Fruit fly (Drosophila melanogaster) whole organism, prepupa: ENCODE measurements around the gene CG33268.

Experiments used
- CG10631 ChIP-seq: fragments of 200-800 bp; sonication (Bioruptor generic); optimal IDR thresholded peaks from 2 replicates; lab custom pipeline; 2016; ENCODE audit warnings: missing biosample characterization, missing genetic modification characterization
- CG10669 ChIP-seq: fragments of 200-800 bp; sonication (Bioruptor generic); optimal IDR thresholded peaks from 3 replicates; lab custom pipeline; 2018; ENCODE audit warnings: missing biosample characterization, mild to moderate bottlenecking, missing genetic modification characterization, moderate library complexity
- CG11294 ChIP-seq: fragments of 200-800 bp; sonication (Bioruptor generic); IDR thresholded peaks from 2 replicates; pipeline ENCODE4 v1.3.6; 2022; ENCODE audit warnings: missing biosample characterization, missing genetic modification characterization
- CG11762 ChIP-seq: fragments of 200-800 bp; sonication (Bioruptor generic); optimal IDR thresholded peaks from 3 replicates; lab custom pipeline; 2016; ENCODE audit warnings: missing biosample characterization, missing genetic modification characterization; ENCODE audit not compliant: insufficient read depth
- CG11902 ChIP-seq: fragments of 200-800 bp; sonication (Bioruptor generic); optimal IDR thresholded peaks from 3 replicates; lab custom pipeline; 2016; ENCODE audit warnings: missing biosample characterization, missing genetic modification characterization
- CG15336 ChIP-seq: fragments of 200-800 bp; sonication (Bioruptor generic); IDR thresholded peaks from 2 replicates; pipeline ENCODE4 v1.3.6; 2022; ENCODE audit warnings: missing biosample characterization, missing genetic modification characterization
- CG1621 ChIP-seq: fragments of 200-800 bp; sonication (Bioruptor generic); optimal IDR thresholded peaks from 3 replicates; lab custom pipeline; 2018; ENCODE audit warnings: missing biosample characterization, mild to moderate bottlenecking, missing genetic modification characterization
- CG16779 ChIP-seq: fragments of 200-800 bp; sonication (Bioruptor generic); optimal IDR thresholded peaks from 3 replicates; lab custom pipeline; 2017; ENCODE audit warnings: missing biosample characterization, mild to moderate bottlenecking, missing genetic modification characterization
- CG3032 ChIP-seq: fragments of 200-800 bp; optimal IDR thresholded peaks from 2 replicates; lab custom pipeline; 2019; ENCODE audit warnings: missing biosample characterization, mild to moderate bottlenecking, missing genetic modification characterization, moderate library complexity
- CG31627 ChIP-seq: fragments of 200-800 bp; sonication (Bioruptor generic); optimal IDR thresholded peaks from 3 replicates; lab custom pipeline; 2016; ENCODE audit warnings: missing biosample characterization, missing genetic modification characterization
- CG3919 ChIP-seq: fragments of 200-800 bp; sonication (Bioruptor generic); optimal IDR thresholded peaks from 3 replicates; lab custom pipeline; 2016; ENCODE audit warnings: missing biosample characterization, missing genetic modification characterization
- CG4318 ChIP-seq: fragments of 200-800 bp; sonication (Bioruptor generic); optimal IDR thresholded peaks from 3 replicates; lab custom pipeline; 2017; ENCODE audit warnings: missing biosample characterization, mild to moderate bottlenecking, missing genetic modification characterization
- CG6163 ChIP-seq: fragments of 200-800 bp; sonication (Bioruptor generic); IDR thresholded peaks from 3 replicates; pipeline ENCODE4 v1.3.6; 2022; ENCODE audit warnings: missing biosample characterization, missing genetic modification characterization
- CG6276 ChIP-seq: fragments of 200-800 bp; sonication (Bioruptor generic); optimal IDR thresholded peaks from 2 replicates; lab custom pipeline; 2017; ENCODE audit warnings: missing biosample characterization, mild to moderate bottlenecking, missing genetic modification characterization
- CG6792 ChIP-seq: fragments of 200-800 bp; sonication (Bioruptor generic); optimal IDR thresholded peaks from 3 replicates; lab custom pipeline; 2016; ENCODE audit warnings: missing biosample characterization, missing genetic modification characterization
- CG6808 ChIP-seq: fragments of 200-800 bp; sonication (Bioruptor generic); optimal IDR thresholded peaks from 3 replicates; lab custom pipeline; 2017; ENCODE audit warnings: missing biosample characterization, missing genetic modification characterization, mild to moderate bottlenecking, moderate library complexity, missing genetic modification reagents
- CG6854 ChIP-seq: fragments of 200-800 bp; sonication (Bioruptor generic); optimal IDR thresholded peaks from 2 replicates; lab custom pipeline; 2017; ENCODE audit warnings: missing biosample characterization, mild to moderate bottlenecking, missing genetic modification characterization
- CG7368 ChIP-seq: fragments of 200-800 bp; sonication (Bioruptor generic); optimal IDR thresholded peaks from 3 replicates; lab custom pipeline; 2016; ENCODE audit warnings: missing biosample characterization, missing genetic modification characterization
- CG8119 ChIP-seq: fragments of 200-800 bp; sonication (Bioruptor generic); IDR thresholded peaks from 3 replicates; pipeline ENCODE4 v1.3.6; 2022; ENCODE audit warnings: missing biosample characterization, missing genetic modification characterization
- CG8319 ChIP-seq: fragments of 200-800 bp; sonication (Bioruptor generic); optimal IDR thresholded peaks from 3 replicates; lab custom pipeline; 2016; ENCODE audit warnings: missing biosample characterization, missing genetic modification characterization
- CG8632 ChIP-seq: fragments of 200-800 bp; sonication (Bioruptor generic); optimal IDR thresholded peaks from 3 replicates; lab custom pipeline; 2016; ENCODE audit warnings: missing biosample characterization, missing genetic modification characterization
- CG9139 ChIP-seq: fragments of 200-800 bp; sonication (Bioruptor generic); optimal IDR thresholded peaks from 3 replicates; lab custom pipeline; 2017; ENCODE audit warnings: missing biosample characterization, mild to moderate bottlenecking, missing genetic modification characterization
- Eip75B ChIP-seq: fragments of 200-800 bp; sonication (Bioruptor generic); optimal IDR thresholded peaks from 3 replicates; lab custom pipeline; 2016; ENCODE audit warnings: missing biosample characterization, missing genetic modification characterization
- Eip78C ChIP-seq: fragments of 200-800 bp; sonication (Bioruptor generic); peaks from one replicate; lab custom pipeline; 2016; ENCODE audit warnings: missing biosample characterization, missing genetic modification characterization
- Eip93F ChIP-seq: fragments of 200-800 bp; sonication (Bioruptor generic); optimal IDR thresholded peaks from 2 replicates; lab custom pipeline; 2016; ENCODE audit warnings: missing biosample characterization, mild to moderate bottlenecking, missing genetic modification characterization
- Ets21C ChIP-seq: fragments of 200-800 bp; sonication (Bioruptor generic); optimal IDR thresholded peaks from 3 replicates; lab custom pipeline; 2016; ENCODE audit warnings: missing biosample characterization, missing genetic modification characterization
- Ets96B ChIP-seq: fragments of 200-800 bp; optimal IDR thresholded peaks from 2 replicates; lab custom pipeline; 2019; ENCODE audit warnings: missing biosample characterization, mild to moderate bottlenecking, missing genetic modification characterization, moderate library complexity
- Hr38 ChIP-seq: sonication (Bioruptor generic); optimal IDR thresholded peaks from 2 replicates; lab custom pipeline; 2016; ENCODE audit warnings: missing biosample characterization, missing genetic modification characterization
- Hr39 ChIP-seq: fragments of 200-800 bp; sonication (Bioruptor generic); optimal IDR thresholded peaks from 2 replicates; lab custom pipeline; 2016; ENCODE audit warnings: missing biosample characterization, missing genetic modification characterization
- Hr4 ChIP-seq: fragments of 200-800 bp; sonication (Bioruptor generic); optimal IDR thresholded peaks from 3 replicates; lab custom pipeline; 2016; ENCODE audit warnings: missing biosample characterization, missing genetic modification characterization
- Lpt ChIP-seq: fragments of 200-800 bp; sonication (Bioruptor generic); optimal IDR thresholded peaks from 3 replicates; lab custom pipeline; 2016; ENCODE audit warnings: missing biosample characterization, missing genetic modification characterization
- OdsH ChIP-seq: fragments of 200-800 bp; sonication (Bioruptor generic); optimal IDR thresholded peaks from 3 replicates; lab custom pipeline; 2016; ENCODE audit warnings: missing biosample characterization, missing genetic modification characterization
- Smox ChIP-seq: fragments of 200-800 bp; sonication (Bioruptor generic); optimal IDR thresholded peaks from 3 replicates; lab custom pipeline; 2016; ENCODE audit warnings: missing biosample characterization, missing genetic modification characterization
- Sox102F ChIP-seq: fragments of 200-800 bp; sonication (Bioruptor generic); optimal IDR thresholded peaks from 2 replicates; lab custom pipeline; 2016; ENCODE audit warnings: missing biosample characterization, mild to moderate bottlenecking, missing genetic modification characterization
- achi ChIP-seq: fragments of 200-800 bp; sonication (Bioruptor generic); optimal IDR thresholded peaks from 3 replicates; lab custom pipeline; 2016; ENCODE audit warnings: missing biosample characterization, missing genetic modification characterization
- acj6 ChIP-seq: fragments of 200-800 bp; sonication (Bioruptor generic); optimal IDR thresholded peaks from 3 replicates; lab custom pipeline; 2016; ENCODE audit warnings: missing biosample characterization, missing genetic modification characterization
- dac ChIP-seq: fragments of 200-800 bp; sonication (Bioruptor generic); optimal IDR thresholded peaks from 2 replicates; lab custom pipeline; 2017; ENCODE audit warnings: missing biosample characterization, mild to moderate bottlenecking, missing genetic modification characterization
- dsx ChIP-seq: fragments of 200-800 bp; optimal IDR thresholded peaks from 3 replicates; lab custom pipeline; 2019; ENCODE audit warnings: missing biosample characterization, mild to moderate bottlenecking, missing genetic modification characterization, moderate library complexity; ENCODE audit not compliant: poor library complexity, severe bottlenecking
- eg ChIP-seq: fragments of 200-800 bp; sonication (Bioruptor generic); IDR thresholded peaks from 3 replicates; pipeline ENCODE4 v1.3.6; 2022; ENCODE audit warnings: missing biosample characterization, missing genetic modification characterization
- esn ChIP-seq: fragments of 200-800 bp; sonication (Bioruptor generic); optimal IDR thresholded peaks from 2 replicates; lab custom pipeline; 2016; ENCODE audit warnings: missing biosample characterization, mild to moderate bottlenecking, missing genetic modification characterization, moderate library complexity
- fd59A ChIP-seq: fragments of 200-800 bp; sonication (Bioruptor generic); optimal IDR thresholded peaks from 2 replicates; lab custom pipeline; 2017; ENCODE audit warnings: missing biosample characterization, mild to moderate bottlenecking, missing genetic modification characterization, missing genetic modification reagents
- fd85E ChIP-seq: fragments of 200-800 bp; sonication (Bioruptor generic); optimal IDR thresholded peaks from 3 replicates; lab custom pipeline; 2016; ENCODE audit warnings: missing biosample characterization, missing genetic modification characterization
- fkh ChIP-seq: fragments of 200-800 bp; sonication (Bioruptor generic); optimal IDR thresholded peaks from 3 replicates; lab custom pipeline; 2017; ENCODE audit warnings: missing biosample characterization, mild to moderate bottlenecking, missing genetic modification characterization, moderate library complexity
- lz ChIP-seq: fragments of 200-800 bp; sonication (Bioruptor generic); optimal IDR thresholded peaks from 3 replicates; lab custom pipeline; 2016; ENCODE audit warnings: missing biosample characterization, missing genetic modification characterization
- net ChIP-seq: fragments of 200-800 bp; sonication (Bioruptor generic); optimal IDR thresholded peaks from 3 replicates; lab custom pipeline; 2016; ENCODE audit warnings: missing biosample characterization, missing genetic modification characterization
- pdm3 ChIP-seq: fragments of 200-800 bp; sonication (Bioruptor generic); optimal IDR thresholded peaks from 3 replicates; lab custom pipeline; 2016; ENCODE audit warnings: missing biosample characterization, missing genetic modification characterization
- spab ChIP-seq: fragments of 200-800 bp; sonication (Bioruptor generic); optimal IDR thresholded peaks from 2 replicates; lab custom pipeline; 2017; ENCODE audit warnings: missing biosample characterization, mild to moderate bottlenecking, missing genetic modification characterization, missing genetic modification reagents
- ss ChIP-seq, 2 experiments: fragments of 200-800 bp; sonication (Bioruptor generic); optimal IDR thresholded peaks; 2 replicates in 1 of 2; 3 replicates in 1 of 2; lab custom pipeline; 2017 to 2018; ENCODE audit warnings: mild to moderate bottlenecking in 2 of 2, missing biosample characterization in 2 of 2, missing genetic modification characterization in 2 of 2, moderate library complexity in 1 of 2
- svp ChIP-seq: fragments of 200-800 bp; sonication (Bioruptor generic); peaks from one replicate; lab custom pipeline; 2016; ENCODE audit warnings: missing biosample characterization, missing genetic modification characterization
- topi ChIP-seq: fragments of 200-800 bp; sonication (Bioruptor generic); optimal IDR thresholded peaks from 3 replicates; lab custom pipeline; 2016; ENCODE audit warnings: missing biosample characterization, missing genetic modification characterization
- vri ChIP-seq: fragments of 200-800 bp; sonication (Bioruptor generic); optimal IDR thresholded peaks from 3 replicates; lab custom pipeline; 2016; ENCODE audit warnings: missing biosample characterization, mild to moderate bottlenecking, missing genetic modification characterization

Gene CG33268

dm6 chr3L:11552996-11553671 lies 37.9 kb downstream of the CG33268 start:
- TF ChIP-seq pdm3 (peak; percentile 15), CG3919 (peak; percentile 77), Eip75B (peak; percentile 58), fd59A (GFP tag; lab: Kevin White, UChicago) (no peak), CG7368 (GFP tag; lab: Kevin White, UChicago) (peak; percentile 43), Hr38 (GFP tag; lab: Kevin White, UChicago) (no peak), vri (peak; percentile 60), CG6276 (peak; percentile 77), Hr39 (GFP tag; lab: Kevin White, UChicago) (no peak), CG6792 (peak; percentile 25), Hr4 (no peak), OdsH (GFP tag; lab: Kevin White, UChicago) (no peak), dsx (GFP tag; lab: Kevin White, UChicago) (peak; percentile 83), ss (GFP tag; optimal IDR thresholded peaks at IDR 0.05; lab: Kevin White, UChicago) (peak; percentile 87 to 96), lz (GFP tag; lab: Kevin White, UChicago) (peak; percentile 2), acj6 (GFP tag; lab: Kevin White, UChicago) (no peak), Ets21C (no peak), achi (GFP tag; lab: Kevin White, UChicago) (peak; percentile 26), Eip93F (GFP tag; lab: Kevin White, UChicago) (no peak), CG1621 (tag; lab: Kevin White, UChicago) (peak; percentile 71), spab (GFP tag; lab: Kevin White, UChicago) (peak; percentile 39), CG9139 (peak; percentile 75), CG15336 (GFP tag; lab: Robert Waterston, UW) (peak; percentile 59), topi (GFP tag; lab: Kevin White, UChicago) (peak; percentile 23), CG8319 (GFP tag; lab: Kevin White, UChicago) (no peak), Smox (GFP tag; lab: Kevin White, UChicago) (no peak), CG3032 (tag; lab: Kevin White, UChicago) (peak; percentile 27), eg (GFP tag; lab: Robert Waterston, UW) (peak; percentile 66; the same call in 2 of the 3 replicates), svp (GFP tag; lab: Kevin White, UChicago) (peak; percentile 81), Sox102F (GFP tag; lab: Kevin White, UChicago) (peak; percentile 68), fkh (GFP tag; lab: Kevin White, UChicago) (peak; percentile 71), CG4318 (GFP tag; lab: Kevin White, UChicago) (no peak), CG6163 (GFP tag; lab: Robert Waterston, UW) (peak; percentile 82), Ets96B (tag; lab: Kevin White, UChicago) (peak; percentile 55), Eip78C (GFP tag; lab: Kevin White, UChicago) (peak; percentile 90), fd85E (GFP tag; lab: Kevin White, UChicago) (peak; percentile 65), CG8632 (peak; percentile 20), esn (peak; percentile 33), CG16779 (peak; percentile 85), CG11294 (GFP tag; lab: Robert Waterston, UW) (no peak), CG6854 (GFP tag; lab: Kevin White, UChicago) (peak; percentile 72), net (GFP tag; lab: Kevin White, UChicago) (peak; percentile 81), CG6808 (GFP tag; lab: Kevin White, UChicago) (peak; percentile 62), CG10669 (GFP tag; lab: Kevin White, UChicago) (peak; percentile 43), dac (GFP tag; lab: Kevin White, UChicago) (peak; percentile 11), CG8119 (GFP tag; lab: Robert Waterston, UW) (peak; percentile 57), CG31627 (no peak), CG11902 (GFP tag; lab: Kevin White, UChicago) (no peak), CG11762 (GFP tag; lab: Kevin White, UChicago) (peak; percentile 25), Lpt (GFP tag; lab: Kevin White, UChicago) (peak; percentile 82), CG10631 (GFP tag; lab: Kevin White, UChicago) (no peak)
